Worm (Caenorhabditis elegans) whole organism, late embryonic: ENCODE measurements around the gene men-1.

Source experiments
- C38D4.7 ChIP-seq: fragments of 200-800 bp; sonication (Bioruptor generic); optimal IDR thresholded peaks from 2 replicates; lab custom pipeline; 2018; ENCODE audit warnings: mild to moderate bottlenecking, missing genetic modification characterization, moderate library complexity, missing compliant biosample characterization
- ama-1 ChIP-seq: fragments of 150-350 bp; optimal IDR thresholded peaks from 2 replicates; lab custom pipeline; 2014
- ceh-14 ChIP-seq: sonication (generic microtip); optimal IDR thresholded peaks from 2 replicates; lab custom pipeline; 2016; ENCODE audit warnings: missing genotype, missing genetic modification characterization, missing compliant biosample characterization
- che-1 ChIP-seq: sonication (generic microtip); optimal IDR thresholded peaks from 2 replicates; lab custom pipeline; 2016; ENCODE audit warnings: mild to moderate bottlenecking, missing genetic modification characterization, missing compliant biosample characterization
- elt-4 ChIP-seq: sonication (generic microtip); optimal IDR thresholded peaks from 2 replicates; lab custom pipeline; 2016; ENCODE audit warnings: missing genetic modification characterization, missing compliant biosample characterization
- ets-4 ChIP-seq: sonication (generic microtip); optimal IDR thresholded peaks from 2 replicates; lab custom pipeline; 2016; ENCODE audit warnings: missing genetic modification characterization, missing compliant biosample characterization
- fkh-10 ChIP-seq: fragments of 150-350 bp; optimal IDR thresholded peaks from 2 replicates; lab custom pipeline; 2014; ENCODE audit warnings: missing biosample characterization, missing genetic modification reagents, missing genetic modification characterization
- pros-1 ChIP-seq: fragments of 150-350 bp; optimal IDR thresholded peaks from 2 replicates; lab custom pipeline; 2014; ENCODE audit warnings: missing biosample characterization, missing genetic modification reagents, missing genetic modification characterization

ce11 chrII:14218142-14218541, 15.8 kb downstream of the men-1 start:
- TF ChIP-seq elt-4 (tag; lab: Kevin White, UChicago) = no peak
- no peak for TF ChIP-seq fkh-10
- no peak for TF ChIP-seq C38D4.7
- TF ChIP-seq che-1 (tag; lab: Kevin White, UChicago) = no peak
- no peak for TF ChIP-seq pros-1
- TF ChIP-seq ets-4 (tag; lab: Kevin White, UChicago) = no peak
- TF ChIP-seq ama-1 (lab: Kevin White, UChicago) = no peak
- no peak for TF ChIP-seq ceh-14 (tag; lab: Kevin White, UChicago)
